Worm (Caenorhabditis elegans): Measurements from ENCODE around the gene R12B2.8.
A peak's percentile ranks its signal among the peaks of the same experiment; 100 is the strongest.

DNA sequence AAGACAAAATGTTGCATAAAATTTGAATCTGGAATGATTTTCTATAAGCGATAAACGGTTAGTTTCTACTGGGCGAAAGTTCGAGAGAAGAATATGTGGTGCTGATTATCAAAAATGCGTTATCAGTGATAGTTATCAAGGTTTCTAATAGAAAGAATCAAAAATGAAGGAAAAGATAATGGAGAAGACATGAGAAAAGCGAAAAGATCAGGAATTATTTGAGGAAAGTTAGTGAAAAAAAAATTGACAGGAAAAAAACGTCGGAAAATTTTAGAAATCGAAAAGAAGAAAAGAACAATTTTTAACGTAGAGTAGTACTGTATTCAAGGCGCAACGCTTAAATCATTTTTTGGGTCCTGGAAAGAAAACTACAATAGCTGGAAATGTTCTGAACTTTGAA is 40.1 kb downstream of the R12B2.8 start, which contains the start of gene dnpp-1:
- TF ChIP-seq elt-1 (tag; optimal IDR thresholded peaks at IDR 0.05) (no peak), nhr-25 (tag; optimal IDR thresholded peaks at IDR 0.05) (no peak), ama-1 (optimal IDR thresholded peaks at IDR 0.05) (no peak), ceh-82 (tag; optimal IDR thresholded peaks at IDR 0.05) (no peak), daf-12 (tag; optimal IDR thresholded peaks at IDR 0.05) (no peak), lsy-12 (tag; optimal IDR thresholded peaks at IDR 0.05) (no peak), sea-2 (GFP tag; optimal IDR thresholded peaks at IDR 0.05) (no peak), lin-39 (tag; optimal IDR thresholded peaks at IDR 0.05) (no peak), hmg-11 (tag; optimal IDR thresholded peaks at IDR 0.05) (no peak), unc-62 (GFP tag; optimal IDR thresholded peaks at IDR 0.05) (no peak), fkh-10 (GFP tag; optimal IDR thresholded peaks at IDR 0.05) (no peak), nhr-237 (tag; optimal IDR thresholded peaks at IDR 0.05) (no peak), pqm-1 (tag; optimal IDR thresholded peaks at IDR 0.05) (peak; percentile 61), egl-27 (tag; optimal IDR thresholded peaks at IDR 0.05) (no peak)

All from whole organism, L3 larva.